Fruit fly (Drosophila melanogaster) whole organism, pupa: ENCODE measurements around the gene Delta.
A peak's percentile ranks its signal among the peaks of the same experiment; 100 is the strongest.

Experiments used
- CG10348 ChIP-seq: fragments of 200-800 bp; sonication (Bioruptor generic); IDR thresholded peaks from 2 replicates; pipeline ENCODE4 v1.3.6; 2022; ENCODE audit warnings: missing biosample characterization, missing genetic modification characterization
- CG12605 ChIP-seq: fragments of 200-800 bp; sonication (Bioruptor generic); IDR thresholded peaks from 2 replicates; pipeline ENCODE4 v1.3.6; 2022; ENCODE audit warnings: missing biosample characterization, missing genetic modification characterization
- CG13204 ChIP-seq: fragments of 200-800 bp; sonication (Bioruptor generic); optimal IDR thresholded peaks from 2 replicates; lab custom pipeline; 2018; ENCODE audit warnings: missing biosample characterization, mild to moderate bottlenecking, missing genetic modification characterization, moderate library complexity
- CG14655 ChIP-seq: fragments of 200-800 bp; sonication (Bioruptor generic); optimal IDR thresholded peaks from 3 replicates; lab custom pipeline; 2017; ENCODE audit warnings: mild to moderate bottlenecking, missing biosample characterization, missing genetic modification reagents, missing genetic modification characterization
- CG15710 ChIP-seq: fragments of 200-800 bp; sonication (Bioruptor generic); optimal IDR thresholded peaks from 2 replicates; lab custom pipeline; 2018; ENCODE audit warnings: missing biosample characterization, mild to moderate bottlenecking, missing genetic modification characterization, moderate library complexity
- CG17806 ChIP-seq: fragments of 200-800 bp; sonication (Bioruptor generic); optimal IDR thresholded peaks from 2 replicates; lab custom pipeline; 2018; ENCODE audit warnings: missing biosample characterization, mild to moderate bottlenecking, missing genetic modification characterization, moderate library complexity
- CG32121 ChIP-seq: fragments of 200-800 bp; sonication (Bioruptor generic); IDR thresholded peaks from 2 replicates; pipeline ENCODE4 v1.3.6; 2022; ENCODE audit warnings: missing biosample characterization, missing genetic modification characterization
- CG34367 ChIP-seq: fragments of 200-800 bp; sonication (Bioruptor generic); optimal IDR thresholded peaks from 2 replicates; lab custom pipeline; 2018; ENCODE audit warnings: missing biosample characterization, mild to moderate bottlenecking, missing genetic modification characterization
- CG4496 ChIP-seq: fragments of 200-800 bp; sonication (Bioruptor generic); IDR thresholded peaks from 3 replicates; pipeline ENCODE4 v1.3.6; 2022; ENCODE audit warnings: missing biosample characterization, missing genetic modification characterization
- CG8159 ChIP-seq: fragments of 200-800 bp; sonication (Bioruptor generic); optimal IDR thresholded peaks from 3 replicates; lab custom pipeline; 2018; ENCODE audit warnings: missing biosample characterization, mild to moderate bottlenecking, missing genetic modification characterization, moderate library complexity
- CG8301 ChIP-seq: fragments of 200-800 bp; sonication (Bioruptor generic); optimal IDR thresholded peaks from 2 replicates; lab custom pipeline; 2018; ENCODE audit warnings: missing biosample characterization, mild to moderate bottlenecking, missing genetic modification characterization
- CG9948 ChIP-seq: fragments of 200-800 bp; sonication (Bioruptor generic); optimal IDR thresholded peaks from 2 replicates; lab custom pipeline; 2018; ENCODE audit warnings: missing biosample characterization, mild to moderate bottlenecking, missing genetic modification characterization, moderate library complexity
- D1 ChIP-seq: fragments of 200-800 bp; sonication (Bioruptor generic); optimal IDR thresholded peaks from 2 replicates; lab custom pipeline; 2018; ENCODE audit warnings: missing biosample characterization, mild to moderate bottlenecking, missing genetic modification characterization, moderate library complexity
- EcR ChIP-seq: fragments of 200-800 bp; sonication (Bioruptor generic); optimal IDR thresholded peaks from 3 replicates; lab custom pipeline; 2019; ENCODE audit warnings: missing biosample characterization, missing genetic modification characterization, mild to moderate bottlenecking, moderate library complexity, missing genetic modification reagents
- Ets98B ChIP-seq: fragments of 200-800 bp; sonication (Bioruptor generic); IDR thresholded peaks from 2 replicates; pipeline ENCODE4 v1.3.6; 2022; ENCODE audit warnings: missing biosample characterization, missing genetic modification characterization
- Pif1A ChIP-seq: fragments of 200-800 bp; sonication (Bioruptor generic); optimal IDR thresholded peaks from 3 replicates; lab custom pipeline; 2016; ENCODE audit warnings: missing biosample characterization, missing genetic modification characterization
- Pif1B ChIP-seq: fragments of 200-800 bp; sonication (Bioruptor generic); optimal IDR thresholded peaks from 3 replicates; lab custom pipeline; 2016; ENCODE audit warnings: missing biosample characterization, missing genetic modification characterization
- Snoo ChIP-seq: fragments of 200-800 bp; sonication (Bioruptor generic); optimal IDR thresholded peaks from 3 replicates; lab custom pipeline; 2017; ENCODE audit warnings: missing biosample characterization, mild to moderate bottlenecking, missing genetic modification characterization, inconsistent platforms
- fd96Ca ChIP-seq: fragments of 200-800 bp; sonication (Bioruptor generic); IDR thresholded peaks from 3 replicates; pipeline ENCODE4 v1.3.6; 2022; ENCODE audit warnings: missing biosample characterization, missing genetic modification characterization
- gl ChIP-seq: fragments of 200-800 bp; sonication (Bioruptor generic); optimal IDR thresholded peaks from 2 replicates; lab custom pipeline; 2018; ENCODE audit warnings: missing biosample characterization, mild to moderate bottlenecking, missing genetic modification characterization
- rn ChIP-seq: fragments of 200-800 bp; sonication (Bioruptor generic); IDR thresholded peaks from 2 replicates; pipeline ENCODE4 v1.3.6; 2022; ENCODE audit warnings: missing biosample characterization, missing genetic modification characterization

Gene Delta

DNA sequence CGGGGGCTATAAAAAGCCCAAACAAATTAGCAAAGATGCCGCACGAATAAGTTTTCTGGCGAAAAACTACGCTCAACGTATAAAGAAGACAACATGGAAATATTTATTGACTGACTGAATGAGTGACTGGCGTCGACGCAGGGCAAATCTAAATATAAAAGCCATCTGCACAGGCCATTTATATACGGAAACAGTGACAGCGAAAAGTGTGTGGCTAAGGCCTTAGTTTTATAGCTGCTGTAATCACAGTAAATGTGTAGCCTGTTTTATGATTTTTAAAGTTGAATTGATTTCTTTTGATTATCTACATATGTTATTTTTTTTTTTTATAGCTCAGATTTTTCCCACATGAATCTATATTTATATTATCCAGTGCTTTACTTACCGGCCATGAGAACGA lies 6.6 kb downstream of the Delta start:
- no peak for TF ChIP-seq CG4496 (GFP tag; lab: Robert Waterston, UW)
- no peak for TF ChIP-seq fd96Ca (GFP tag; lab: Robert Waterston, UW)
- TF ChIP-seq Pif1A: no peak
- TF ChIP-seq CG9948: no peak
- no peak for TF ChIP-seq Pif1B (GFP tag; lab: Kevin White, UChicago)
- TF ChIP-seq CG15710 (tag; lab: Kevin White, UChicago): no peak
- TF ChIP-seq CG17806 (tag; lab: Kevin White, UChicago): no peak
- TF ChIP-seq EcR (GFP tag; lab: Kevin White, UChicago): no peak
- no peak for TF ChIP-seq Ets98B (GFP tag; lab: Robert Waterston, UW)
- no peak for TF ChIP-seq CG32121 (GFP tag; lab: Robert Waterston, UW)
- no peak for TF ChIP-seq CG14655 (GFP tag; lab: Kevin White, UChicago)
- no peak for TF ChIP-seq CG10348 (GFP tag; lab: Robert Waterston, UW)
- no peak for TF ChIP-seq CG12605 (GFP tag; lab: Robert Waterston, UW)
- TF ChIP-seq rn (GFP tag; lab: Robert Waterston, UW): no peak
- TF ChIP-seq CG8159 (tag; lab: Kevin White, UChicago): no peak
- TF ChIP-seq D1 (tag; lab: Kevin White, UChicago): no peak
- TF ChIP-seq Snoo (tag; lab: Kevin White, UChicago): no peak

dm6 chr3R:19318452-19318851 lies 7.6 kb downstream of the Delta start:
- TF ChIP-seq CG34367 (tag; lab: Kevin White, UChicago) (no peak), CG8159 (tag; lab: Kevin White, UChicago) (peak; percentile 70), Pif1B (GFP tag; lab: Kevin White, UChicago) (no peak)

- TF ChIP-seq gl: peak; percentile 53
- TF ChIP-seq D1 (tag; lab: Kevin White, UChicago): no peak
- TF ChIP-seq CG8159 (tag; lab: Kevin White, UChicago): peak; percentile 18
- no peak for TF ChIP-seq CG8301 (tag; lab: Kevin White, UChicago)
- TF ChIP-seq CG14655 (GFP tag; lab: Kevin White, UChicago): peak; percentile 9
- TF ChIP-seq EcR (GFP tag; lab: Kevin White, UChicago): peak; percentile 65
- peak; percentile 83 for TF ChIP-seq CG13204 (GFP tag; lab: Kevin White, UChicago)
- TF ChIP-seq CG4496 (GFP tag; lab: Robert Waterston, UW): peak; percentile 56; the same call in 1 of the 3 replicates
- no peak for TF ChIP-seq CG15710 (tag; lab: Kevin White, UChicago)
- no peak for TF ChIP-seq Snoo (tag; lab: Kevin White, UChicago)
- no peak for TF ChIP-seq CG32121 (GFP tag; lab: Robert Waterston, UW)
- no peak for TF ChIP-seq Ets98B (GFP tag; lab: Robert Waterston, UW)
Observed at dm6 chr3R:19317184-19317747, 8.8 kb downstream of the Delta start.

dm6 chr3R:19314283-19314682 lies 11.7 kb downstream of the Delta start:
- TF ChIP-seq CG17806 (tag; lab: Kevin White, UChicago): peak; percentile 89
- TF ChIP-seq Pif1B (GFP tag; lab: Kevin White, UChicago): peak; percentile 76
- TF ChIP-seq Ets98B (GFP tag; lab: Robert Waterston, UW): no peak
- TF ChIP-seq CG13204 (GFP tag; lab: Kevin White, UChicago): peak; percentile 56
- peak; percentile 87 for TF ChIP-seq CG9948
- TF ChIP-seq gl: peak; percentile 73
- peak; percentile 69 for TF ChIP-seq CG14655 (GFP tag; lab: Kevin White, UChicago)
- peak; percentile 91 for TF ChIP-seq CG15710 (tag; lab: Kevin White, UChicago)
- peak; percentile 81 for TF ChIP-seq Pif1A
- TF ChIP-seq CG10348 (GFP tag; lab: Robert Waterston, UW): no peak
- TF ChIP-seq fd96Ca (GFP tag; lab: Robert Waterston, UW): peak; percentile 70
- TF ChIP-seq Snoo (tag; lab: Kevin White, UChicago): peak; percentile 73
- peak; percentile 20 for TF ChIP-seq EcR (GFP tag; lab: Kevin White, UChicago)
- no peak for TF ChIP-seq CG32121 (GFP tag; lab: Robert Waterston, UW)
- peak; percentile 86 for TF ChIP-seq CG8159 (tag; lab: Kevin White, UChicago)
- TF ChIP-seq D1 (tag; lab: Kevin White, UChicago): peak; percentile 48
- peak; percentile 88 for TF ChIP-seq CG34367 (tag; lab: Kevin White, UChicago)
- TF ChIP-seq CG8301 (tag; lab: Kevin White, UChicago): peak; percentile 45
- peak; percentile 72 for TF ChIP-seq CG12605 (GFP tag; lab: Robert Waterston, UW)
- peak; percentile 70 for TF ChIP-seq CG4496 (GFP tag; lab: Robert Waterston, UW)
- TF ChIP-seq rn (GFP tag; lab: Robert Waterston, UW): peak; percentile 65

DNA sequence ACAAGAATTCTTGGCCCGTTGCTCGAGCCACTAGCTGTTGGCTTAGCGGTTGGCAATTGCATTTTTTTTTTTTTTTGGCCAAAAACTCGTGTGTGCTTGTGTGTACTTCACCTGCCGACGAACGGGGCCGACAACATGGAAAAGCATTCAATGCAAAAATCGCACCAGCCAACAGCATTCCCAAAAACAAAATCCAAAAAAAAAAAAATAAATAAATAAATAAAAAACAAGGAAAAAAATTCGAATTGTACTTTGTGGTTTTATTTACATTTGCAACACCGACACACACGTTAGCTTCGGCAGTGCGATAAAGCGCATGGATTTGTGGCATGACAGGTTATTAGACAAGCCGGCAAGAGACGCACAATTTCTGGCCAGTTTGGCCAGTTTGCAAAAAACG lies 12.8 kb downstream of the Delta start:
- TF ChIP-seq gl (no peak), Pif1A (no peak), Pif1B (GFP tag; lab: Kevin White, UChicago) (no peak), CG12605 (GFP tag; lab: Robert Waterston, UW) (peak; percentile 46; the same call in 1 of the 2 replicates), Ets98B (GFP tag; lab: Robert Waterston, UW) (peak; percentile 23; the same call in 1 of the 2 replicates), fd96Ca (GFP tag; lab: Robert Waterston, UW) (0 out of 3 replicates have a peak, but pooled peaks have one; percentile 37), CG4496 (GFP tag; lab: Robert Waterston, UW) (0 out of 3 replicates have a peak, but pooled peaks have one; percentile 50)
